Worm (Caenorhabditis elegans) whole organism, midembryonic: ENCODE measurements around the gene ugt-63.

Experiments
- T22C8.4 ChIP-seq: fragments of 200-800 bp; sonication (Bioruptor generic); IDR thresholded peaks from 2 replicates; pipeline ENCODE4 v1.3.6; 2022; ENCODE audit warnings: missing genetic modification characterization, missing compliant biosample characterization
- cog-1 ChIP-seq: sonication (generic microtip); optimal IDR thresholded peaks from 2 replicates; lab custom pipeline; 2016; ENCODE audit warnings: missing genetic modification characterization, missing compliant biosample characterization
- flt-1 ChIP-seq: fragments of 200-800 bp; sonication (Bioruptor generic); IDR thresholded peaks from 2 replicates; pipeline ENCODE4 v1.3.6; 2022; ENCODE audit warnings: missing genetic modification characterization, missing compliant biosample characterization
- klf-2 ChIP-seq: fragments of 200-800 bp; sonication (Bioruptor generic); conservative IDR thresholded peaks from 2 replicates; pipeline ENCODE4 v1.3.6; 2022; ENCODE audit warnings: missing genetic modification reagents, missing genetic modification characterization, missing compliant biosample characterization
- med-1 ChIP-seq: sonication (generic microtip); optimal IDR thresholded peaks from 2 replicates; lab custom pipeline; 2017; ENCODE audit warnings: missing genetic modification characterization, mild to moderate bottlenecking, missing compliant biosample characterization, antibody characterized with exemption, missing genetic modification reagents; ENCODE audit not compliant: insufficient read depth
- ref-1 ChIP-seq: fragments of 200-800 bp; sonication (Bioruptor generic); conservative IDR thresholded peaks from 2 replicates; pipeline ENCODE4 v1.3.6; 2022; ENCODE audit warnings: missing genetic modification reagents, missing genetic modification characterization, missing compliant biosample characterization
- tab-1 ChIP-seq: fragments of 200-800 bp; sonication (Bioruptor generic); IDR thresholded peaks from 2 replicates; pipeline ENCODE4 v1.3.6; 2022; ENCODE audit warnings: missing genetic modification characterization, missing compliant biosample characterization
- ztf-23 ChIP-seq: fragments of 200-800 bp; sonication (Bioruptor generic); IDR thresholded peaks from 2 replicates; pipeline ENCODE4 v1.3.6; 2022; ENCODE audit warnings: missing genetic modification reagents, missing genetic modification characterization, missing compliant biosample characterization
- ztf-29 ChIP-seq: fragments of 200-800 bp; sonication (Bioruptor generic); IDR thresholded peaks from 2 replicates; pipeline ENCODE4 v1.3.6; 2022; ENCODE audit warnings: missing genetic modification reagents, missing genetic modification characterization, missing compliant biosample characterization

DNA sequence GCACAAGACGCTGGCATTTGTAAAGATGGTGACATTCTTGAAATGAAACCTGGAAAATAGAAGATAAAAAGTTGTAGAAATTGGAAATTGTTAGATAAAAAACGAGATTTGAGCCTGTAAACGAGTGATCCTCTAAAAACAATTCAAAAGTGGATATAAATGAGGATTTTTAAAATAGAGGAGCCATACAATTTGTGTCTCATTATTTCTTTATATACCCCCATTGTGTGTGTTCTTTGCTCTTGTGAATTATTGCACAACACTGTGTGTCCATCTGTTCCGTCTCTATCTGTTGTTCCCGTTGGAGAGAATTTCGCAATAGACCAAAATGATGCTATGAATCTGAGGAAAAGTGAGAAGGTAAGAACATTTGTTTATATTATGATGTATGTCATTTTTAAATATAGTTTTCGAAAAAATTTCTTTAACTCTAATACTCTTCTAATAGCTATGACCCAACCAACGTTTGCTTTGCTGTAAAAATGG, 23.6 kb downstream of the ugt-63 start, which contains the start of gene Y58A7A.5:
- no peak for TF ChIP-seq T22C8.4
- no peak for TF ChIP-seq tab-1 (GFP tag; lab: Robert Waterston, UW)
- no peak for TF ChIP-seq cog-1 (tag; lab: Kevin White, UChicago)
- TF ChIP-seq flt-1 (GFP tag; lab: Robert Waterston, UW) = no peak
- TF ChIP-seq ztf-23 = no peak
- TF ChIP-seq ztf-29 (GFP tag; lab: Robert Waterston, UW) = no peak
- no peak for TF ChIP-seq med-1
- TF ChIP-seq ref-1 (GFP tag; lab: Robert Waterston, UW) = no peak
- no peak for TF ChIP-seq klf-2 (GFP tag; lab: Robert Waterston, UW)
